Worm (Caenorhabditis elegans) whole organism, young adult: ENCODE results near the gene F38B7.17.
A peak's percentile ranks its signal among the peaks of the same experiment; 100 is the strongest.

Experiments
- B0261.1 ChIP-seq: sonication (generic microtip); optimal IDR thresholded peaks from 2 replicates; lab custom pipeline; 2016; ENCODE audit warnings: mild to moderate bottlenecking, missing genetic modification characterization, moderate library complexity, missing compliant biosample characterization
- B0336.3 ChIP-seq: fragments of 200-800 bp; sonication (Bioruptor generic); IDR thresholded peaks from 2 replicates; pipeline ENCODE4 v1.3.6; 2022; ENCODE audit warnings: missing genetic modification characterization, missing compliant biosample characterization
- D2030.7 ChIP-seq: fragments of 200-800 bp; sonication (Bioruptor generic); IDR thresholded peaks from 2 replicates; pipeline ENCODE4 v1.3.6; 2022; ENCODE audit warnings: missing genetic modification reagents, missing genetic modification characterization, missing compliant biosample characterization
- F23B12.7 ChIP-seq: sonication (generic microtip); optimal IDR thresholded peaks from 2 replicates; lab custom pipeline; 2017; ENCODE audit warnings: missing genetic modification characterization, mild to moderate bottlenecking, missing compliant biosample characterization, antibody characterized with exemption, moderate library complexity; ENCODE audit not compliant: insufficient read depth
- F49E8.2 ChIP-seq: sonication (generic microtip); optimal IDR thresholded peaks from 3 replicates; lab custom pipeline; 2017; ENCODE audit warnings: missing genetic modification characterization, mild to moderate bottlenecking, missing compliant biosample characterization, antibody characterized with exemption, moderate library complexity; ENCODE audit not compliant: insufficient read depth
- F52B5.7 ChIP-seq: sonication (generic microtip); optimal IDR thresholded peaks from 2 replicates; lab custom pipeline; 2016; ENCODE audit warnings: mild to moderate bottlenecking, missing genetic modification characterization, missing compliant biosample characterization
- F55B11.4 ChIP-seq: sonication (generic microtip); optimal IDR thresholded peaks from 2 replicates; lab custom pipeline; 2016; ENCODE audit warnings: missing compliant biosample characterization, missing genetic modification characterization, borderline replicate concordance; ENCODE audit not compliant: insufficient read depth
- F57A8.1 ChIP-seq: fragments of 200-800 bp; sonication (Bioruptor generic); optimal IDR thresholded peaks from 2 replicates; lab custom pipeline; 2018; ENCODE audit warnings: mild to moderate bottlenecking, missing genetic modification characterization, moderate library complexity, missing compliant biosample characterization
- T07F8.4 ChIP-seq: sonication (generic microtip); optimal IDR thresholded peaks from 2 replicates; lab custom pipeline; 2016; ENCODE audit warnings: mild to moderate bottlenecking, missing genetic modification characterization, moderate library complexity, missing compliant biosample characterization
- T26A5.8 ChIP-seq: sonication (generic microtip); optimal IDR thresholded peaks from 2 replicates; lab custom pipeline; 2016; ENCODE audit warnings: missing genetic modification characterization, missing compliant biosample characterization
- Y53G8AR.9 ChIP-seq: fragments of 200-800 bp; sonication (Bioruptor generic); conservative IDR thresholded peaks from 2 replicates; pipeline ENCODE4 v1.3.6; 2022; ENCODE audit warnings: missing genetic modification reagents, missing genetic modification characterization, missing compliant biosample characterization
- Y67H2A.10 ChIP-seq: fragments of 200-800 bp; sonication (Bioruptor generic); conservative IDR thresholded peaks from 2 replicates; pipeline ENCODE4 v1.3.6; 2022; ENCODE audit warnings: missing genetic modification reagents, missing genetic modification characterization, missing compliant biosample characterization
- akir-1 ChIP-seq: fragments of 200-800 bp; sonication (Bioruptor generic); optimal IDR thresholded peaks from 2 replicates; lab custom pipeline; 2018; ENCODE audit warnings: mild to moderate bottlenecking, missing genetic modification characterization, moderate library complexity, missing compliant biosample characterization
- aptf-2 ChIP-seq: fragments of 200-800 bp; sonication (Bioruptor generic); conservative IDR thresholded peaks from 2 replicates; pipeline ENCODE4 v1.3.6; 2022; ENCODE audit warnings: missing genetic modification reagents, missing genetic modification characterization, missing compliant biosample characterization
- aptf-3 ChIP-seq: fragments of 200-800 bp; sonication (Bioruptor generic); IDR thresholded peaks from 2 replicates; pipeline ENCODE4 v1.3.6; 2022; ENCODE audit warnings: missing genetic modification characterization, missing compliant biosample characterization
- atf-7 ChIP-seq: sonication (generic microtip); optimal IDR thresholded peaks from 2 replicates; lab custom pipeline; 2017; ENCODE audit warnings: mild to moderate bottlenecking, missing genetic modification characterization, missing compliant biosample characterization
- athp-1 ChIP-seq: sonication (generic microtip); optimal IDR thresholded peaks from 2 replicates; lab custom pipeline; 2017; ENCODE audit warnings: mild to moderate bottlenecking, missing genetic modification characterization, missing compliant biosample characterization
- attf-3 ChIP-seq: fragments of 200-800 bp; sonication (Bioruptor generic); conservative IDR thresholded peaks from 2 replicates; pipeline ENCODE4 v1.3.6; 2022; ENCODE audit warnings: missing genetic modification reagents, missing genetic modification characterization, missing compliant biosample characterization
- cebp-2 ChIP-seq: fragments of 200-800 bp; sonication (Bioruptor generic); IDR thresholded peaks from 2 replicates; pipeline ENCODE4 v1.3.6; 2022; ENCODE audit warnings: missing genetic modification characterization, missing compliant biosample characterization
- ceh-40 ChIP-seq: fragments of 200-800 bp; sonication (Bioruptor generic); IDR thresholded peaks from 2 replicates; pipeline ENCODE4 v1.3.6; 2022; ENCODE audit warnings: missing genetic modification characterization, missing compliant biosample characterization
- die-1 ChIP-seq: sonication (generic microtip); optimal IDR thresholded peaks from 2 replicates; lab custom pipeline; 2016; ENCODE audit warnings: missing genotype, mild to moderate bottlenecking, missing genetic modification characterization, missing compliant biosample characterization
- dox-1 ChIP-seq: fragments of 200-800 bp; sonication (Bioruptor generic); IDR thresholded peaks from 2 replicates; pipeline ENCODE4 v1.3.6; 2022; ENCODE audit warnings: missing genetic modification reagents, missing genetic modification characterization, missing compliant biosample characterization
- dpff-1 ChIP-seq: sonication (generic microtip); optimal IDR thresholded peaks from 2 replicates; lab custom pipeline; 2017; ENCODE audit warnings: mild to moderate bottlenecking, missing genetic modification characterization, missing compliant biosample characterization
- egl-18 ChIP-seq: fragments of 200-800 bp; sonication (Bioruptor generic); IDR thresholded peaks from 2 replicates; pipeline ENCODE4 v1.3.6; 2022; ENCODE audit warnings: missing genetic modification reagents, missing genetic modification characterization, missing compliant biosample characterization
- ekl-4 ChIP-seq: fragments of 200-800 bp; sonication (Bioruptor generic); IDR thresholded peaks from 2 replicates; pipeline ENCODE4 v1.3.6; 2022; ENCODE audit warnings: missing genetic modification reagents, missing genetic modification characterization, missing compliant biosample characterization
- gei-17 ChIP-seq: fragments of 200-800 bp; sonication (Bioruptor generic); optimal IDR thresholded peaks from 2 replicates; lab custom pipeline; 2018; ENCODE audit warnings: mild to moderate bottlenecking, missing genetic modification characterization, missing compliant biosample characterization
- hlh-26 ChIP-seq: fragments of 200-800 bp; sonication (Bioruptor generic); conservative IDR thresholded peaks from 2 replicates; pipeline ENCODE4 v1.3.6; 2022; ENCODE audit warnings: missing genetic modification reagents, missing genetic modification characterization, missing compliant biosample characterization
- hmg-1.2 ChIP-seq: fragments of 200-800 bp; sonication (Bioruptor generic); IDR thresholded peaks from 2 replicates; pipeline ENCODE4 v1.3.6; 2022; ENCODE audit warnings: missing genetic modification reagents, missing genetic modification characterization, missing compliant biosample characterization
- hsf-1 ChIP-seq: fragments of 200-800 bp; sonication (Bioruptor generic); IDR thresholded peaks from 2 replicates; pipeline ENCODE4 v1.3.6; 2022; ENCODE audit warnings: missing genetic modification reagents, missing genetic modification characterization, missing compliant biosample characterization
- let-526 ChIP-seq: fragments of 200-800 bp; sonication (Bioruptor generic); IDR thresholded peaks from 2 replicates; pipeline ENCODE4 v1.3.6; 2022; ENCODE audit warnings: missing genetic modification reagents, missing genetic modification characterization, missing compliant biosample characterization
- lir-1 ChIP-seq: fragments of 200-800 bp; sonication (Bioruptor generic); conservative IDR thresholded peaks from 2 replicates; pipeline ENCODE4 v1.3.6; 2022; ENCODE audit warnings: missing genetic modification reagents, missing genetic modification characterization, missing compliant biosample characterization
- lsl-1 ChIP-seq: fragments of 200-800 bp; sonication (Bioruptor generic); optimal IDR thresholded peaks from 2 replicates; lab custom pipeline; 2018; ENCODE audit warnings: mild to moderate bottlenecking, missing genetic modification characterization, moderate library complexity, missing compliant biosample characterization
- madf-3 ChIP-seq: fragments of 200-800 bp; sonication (Bioruptor generic); IDR thresholded peaks from 2 replicates; pipeline ENCODE4 v1.3.6; 2022; ENCODE audit warnings: missing genetic modification reagents, missing genetic modification characterization, missing compliant biosample characterization
- mel-28 ChIP-seq: sonication (generic microtip); optimal IDR thresholded peaks from 2 replicates; lab custom pipeline; 2016; ENCODE audit warnings: borderline replicate concordance, mild to moderate bottlenecking, missing genetic modification characterization, missing compliant biosample characterization
- nfya-2 ChIP-seq: fragments of 200-800 bp; sonication (Bioruptor generic); IDR thresholded peaks from 2 replicates; pipeline ENCODE4 v1.3.6; 2022; ENCODE audit warnings: missing genetic modification reagents, missing genetic modification characterization, missing compliant biosample characterization
- rec-8 ChIP-seq, 2 experiments: sonication (generic microtip); optimal IDR thresholded peaks; 2 replicates each; lab custom pipeline; 2016; ENCODE audit warnings: mild to moderate bottlenecking in 2 of 2, missing genetic modification characterization in 2 of 2, missing genetic modification reagents in 2 of 2, missing genotype in 2 of 2, missing biosample characterization in 1 of 2, missing compliant biosample characterization in 1 of 2, moderate library complexity in 1 of 2
- snpc-3.4 ChIP-seq: sonication (generic microtip); optimal IDR thresholded peaks from 2 replicates; lab custom pipeline; 2017; ENCODE audit warnings: missing genetic modification characterization, mild to moderate bottlenecking, missing compliant biosample characterization, antibody characterized with exemption, moderate library complexity, missing genotype, missing genetic modification reagents
- somi-1 ChIP-seq: fragments of 200-800 bp; sonication (Bioruptor generic); optimal IDR thresholded peaks from 2 replicates; lab custom pipeline; 2018; ENCODE audit warnings: mild to moderate bottlenecking, missing genetic modification characterization, missing compliant biosample characterization
- sptf-2 ChIP-seq: fragments of 200-800 bp; sonication (Bioruptor generic); optimal IDR thresholded peaks from 2 replicates; lab custom pipeline; 2018; ENCODE audit warnings: mild to moderate bottlenecking, missing genetic modification characterization, missing compliant biosample characterization
- unc-130 ChIP-seq: sonication (generic microtip); optimal IDR thresholded peaks from 2 replicates; lab custom pipeline; 2016; ENCODE audit warnings: missing genetic modification reagents, missing genetic modification characterization, missing compliant biosample characterization
- unc-62 ChIP-seq: fragments of 150-350 bp; optimal IDR thresholded peaks from 2 replicates; lab custom pipeline; 2014; ENCODE audit warnings: missing biosample characterization, missing genetic modification reagents, missing genetic modification characterization
- xnd-1 ChIP-seq: sonication (generic microtip); optimal IDR thresholded peaks from 2 replicates; lab custom pipeline; 2016; ENCODE audit warnings: missing genotype, missing genetic modification reagents, missing genetic modification characterization, missing compliant biosample characterization
- zfh-2 ChIP-seq: fragments of 200-800 bp; sonication (Bioruptor generic); conservative IDR thresholded peaks from 2 replicates; pipeline ENCODE4 v1.3.6; 2022; ENCODE audit warnings: missing genetic modification reagents, missing genetic modification characterization, missing compliant biosample characterization
- ztf-25 ChIP-seq: fragments of 200-800 bp; sonication (Bioruptor generic); IDR thresholded peaks from 2 replicates; pipeline ENCODE4 v1.3.6; 2022; ENCODE audit warnings: missing genetic modification reagents, missing genetic modification characterization, missing compliant biosample characterization
- ztf-6 ChIP-seq: fragments of 200-800 bp; sonication (Bioruptor generic); IDR thresholded peaks from 2 replicates; pipeline ENCODE4 v1.3.6; 2022; ENCODE audit warnings: missing genetic modification reagents, missing genetic modification characterization, missing compliant biosample characterization

F38B7.17 gene

DNA sequence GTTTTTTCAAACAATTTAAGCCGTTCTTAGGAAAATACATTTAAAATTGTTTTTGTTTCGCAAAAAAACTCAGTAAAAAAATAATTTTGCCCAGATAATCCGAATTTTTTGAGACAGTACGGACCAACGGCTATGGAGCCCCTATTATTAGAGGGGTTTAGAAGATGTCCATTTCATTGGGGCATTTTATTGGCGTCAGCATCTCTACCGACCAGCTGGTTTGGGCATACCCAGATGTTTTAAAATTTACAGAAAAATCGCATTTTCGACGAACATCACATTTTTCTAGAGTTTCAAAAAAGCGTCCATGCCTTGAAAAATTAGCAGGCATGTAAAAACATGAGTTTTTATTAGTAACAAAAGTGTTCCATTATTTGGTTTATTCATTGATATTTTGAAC, 7.5 kb downstream of the F38B7.17 start (continued):
- no peak for TF ChIP-seq let-526 (GFP tag; lab: Robert Waterston, UW)
- no peak for TF ChIP-seq ceh-40

DNA sequence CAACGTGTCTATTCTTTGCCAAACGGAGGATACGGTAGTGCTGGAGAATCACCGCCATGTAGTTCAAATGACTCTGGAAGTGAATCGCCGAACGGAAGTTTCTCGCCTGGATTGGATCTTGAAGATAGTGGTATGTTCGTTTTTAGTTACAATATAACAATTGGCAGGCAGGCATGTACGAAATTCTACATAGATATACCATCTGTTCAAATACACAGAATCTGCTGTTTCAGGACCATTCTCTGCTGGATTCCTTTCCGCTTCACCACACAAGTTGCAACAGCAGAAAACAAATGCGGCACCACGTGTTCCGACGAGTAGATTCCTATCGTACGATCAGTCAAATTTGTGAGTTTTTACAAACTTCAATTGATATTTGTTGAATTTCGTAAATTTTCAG, 9.3 kb downstream of the F38B7.17 start:
- TF ChIP-seq dox-1 (GFP tag; lab: Robert Waterston, UW) (no peak), akir-1 (GFP tag; lab: Kevin White, UChicago) (no peak), gei-17 (no peak), F55B11.4 (tag; lab: Kevin White, UChicago) (no peak), hmg-1.2 (GFP tag; lab: Robert Waterston, UW) (no peak), sptf-2 (no peak), unc-130 (GFP tag; lab: Kevin White, UChicago) (no peak), snpc-3.4 (tag; lab: Kevin White, UChicago) (no peak), lir-1 (no peak), madf-3 (GFP tag; lab: Robert Waterston, UW) (no peak), dpff-1 (tag; lab: Kevin White, UChicago) (no peak), athp-1 (tag; lab: Kevin White, UChicago) (no peak), B0261.1 (no peak), die-1 (tag; lab: Kevin White, UChicago) (no peak), aptf-2 (no peak), hsf-1 (no peak)

DNA sequence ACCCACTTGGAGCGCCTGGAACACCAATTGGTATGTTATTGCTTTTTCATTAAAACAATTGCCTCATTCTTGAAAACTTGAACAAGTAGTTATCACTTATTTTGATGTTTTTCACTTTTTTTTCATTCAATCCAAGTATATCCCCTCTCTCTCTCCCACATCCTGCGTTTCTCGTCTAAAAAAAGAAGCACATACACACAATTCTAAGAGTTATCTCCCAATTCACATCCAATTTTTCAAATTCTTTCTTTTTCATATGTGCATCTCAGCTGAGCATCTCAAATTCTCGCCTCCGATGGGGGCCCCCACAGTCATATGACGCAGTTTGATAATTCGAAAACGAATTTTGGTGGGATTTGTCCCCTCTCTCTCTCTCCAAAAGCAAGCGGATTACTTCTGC, 12.1 kb downstream of the F38B7.17 start:
- TF ChIP-seq D2030.7 (GFP tag; lab: Robert Waterston, UW) (no peak), ztf-25 (no peak), rec-8 (tag; optimal IDR thresholded peaks at IDR 0.05; lab: Kevin White, UChicago) (no peak), B0261.1 (no peak), F49E8.2 (no peak), hlh-26 (GFP tag; lab: Robert Waterston, UW) (no peak)

DNA sequence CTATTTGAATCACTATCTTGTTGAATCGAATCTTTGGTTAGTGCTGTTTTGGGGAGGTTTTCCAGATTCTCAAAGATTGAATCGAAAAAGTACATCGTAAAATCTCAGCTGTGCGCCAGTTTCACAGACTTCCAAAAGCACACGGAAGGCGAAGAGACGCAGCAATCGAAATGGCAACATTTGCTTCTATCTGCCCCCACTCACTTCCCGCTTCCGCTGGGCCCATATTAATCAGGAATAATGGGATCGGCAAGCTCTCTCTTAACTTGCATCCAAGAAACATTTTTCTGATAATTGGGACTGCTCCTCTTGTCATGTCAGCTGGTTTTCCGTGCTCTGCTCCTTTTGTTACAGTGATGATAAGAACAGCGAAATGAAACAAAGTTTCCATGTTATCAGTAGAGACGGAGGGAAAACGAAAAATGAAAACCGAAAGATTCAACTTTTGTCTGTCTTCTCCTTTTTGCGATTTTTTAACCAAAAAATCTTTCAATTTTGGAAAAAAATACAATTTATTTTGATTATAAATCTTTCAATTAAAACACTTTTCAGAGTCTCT, 13.2 kb downstream of the F38B7.17 start:
- TF ChIP-seq somi-1 (no peak), atf-7 (tag; lab: Kevin White, UChicago) (no peak), Y67H2A.10 (GFP tag; lab: Robert Waterston, UW) (no peak), F52B5.7 (tag; lab: Kevin White, UChicago) (no peak), attf-3 (GFP tag; lab: Robert Waterston, UW) (no peak), dox-1 (GFP tag; lab: Robert Waterston, UW) (peak; percentile 33; the same call in 1 of the 2 replicates), F23B12.7 (tag; lab: Kevin White, UChicago) (no peak), T26A5.8 (no peak), T07F8.4 (no peak), nfya-2 (GFP tag; lab: Robert Waterston, UW) (no peak), F57A8.1 (no peak), B0336.3 (GFP tag; lab: Robert Waterston, UW) (peak; percentile 9; the same call in 1 of the 2 replicates), Y53G8AR.9 (GFP tag; lab: Robert Waterston, UW) (peak; percentile 55), aptf-3 (GFP tag; lab: Robert Waterston, UW) (no peak), ztf-6 (GFP tag; lab: Robert Waterston, UW) (no peak), ekl-4 (GFP tag; lab: Robert Waterston, UW) (no peak), zfh-2 (GFP tag; lab: Robert Waterston, UW) (0 out of 2 replicates have a peak, but pooled peaks have one; percentile 22), unc-62 (GFP tag; lab: Kevin White, UChicago) (no peak), lsl-1 (GFP tag; lab: Kevin White, UChicago) (no peak), egl-18 (GFP tag; lab: Robert Waterston, UW) (no peak), xnd-1 (tag; lab: Kevin White, UChicago) (no peak), mel-28 (no peak), cebp-2 (GFP tag; lab: Robert Waterston, UW) (no peak)
